Fruit fly (Drosophila melanogaster) whole organism, embryonic: Measurements from ENCODE around the gene Liprin-alpha.

Source experiments
- Aef1 ChIP-seq: fragments of 200-800 bp; sonication (Bioruptor generic); IDR thresholded peaks from 3 replicates; pipeline ENCODE4 v1.3.6; 2022; ENCODE audit warnings: missing biosample characterization, missing genetic modification characterization
- CG11456 ChIP-seq: fragments of 200-800 bp; sonication (Bioruptor generic); IDR thresholded peaks from 3 replicates; pipeline ENCODE4 v1.3.6; 2022; ENCODE audit warnings: missing biosample characterization, missing genetic modification characterization
- CG1233 ChIP-seq: fragments of 200-800 bp; sonication (Bioruptor generic); optimal IDR thresholded peaks from 4 replicates; lab custom pipeline; 2018; ENCODE audit warnings: missing biosample characterization, mild to moderate bottlenecking, missing genetic modification characterization
- CG13123 ChIP-seq: fragments of 200-800 bp; sonication (Bioruptor generic); optimal IDR thresholded peaks from 2 replicates; lab custom pipeline; 2016; ENCODE audit warnings: missing biosample characterization, missing genetic modification characterization
- CG13424 ChIP-seq: fragments of 200-800 bp; sonication (Bioruptor generic); optimal IDR thresholded peaks from 2 replicates; lab custom pipeline; 2019; ENCODE audit warnings: missing biosample characterization, mild to moderate bottlenecking, missing genetic modification characterization, moderate library complexity
- CG13775 ChIP-seq: fragments of 200-800 bp; sonication (Bioruptor generic); optimal IDR thresholded peaks from 3 replicates; lab custom pipeline; 2017; ENCODE audit warnings: missing biosample characterization, mild to moderate bottlenecking, missing genetic modification characterization
- CG14050 ChIP-seq: fragments of 200-800 bp; sonication (Bioruptor generic); IDR thresholded peaks from 3 replicates; pipeline ENCODE4 v1.3.6; 2022; ENCODE audit warnings: missing biosample characterization, missing genetic modification characterization
- CG14710 ChIP-seq: fragments of 200-800 bp; sonication (Bioruptor generic); optimal IDR thresholded peaks from 3 replicates; lab custom pipeline; 2019; ENCODE audit warnings: missing biosample characterization, mild to moderate bottlenecking, missing genetic modification characterization, moderate library complexity
- CG15514 ChIP-seq: fragments of 200-800 bp; sonication (Bioruptor generic); optimal IDR thresholded peaks from 3 replicates; lab custom pipeline; 2017; ENCODE audit warnings: missing biosample characterization, missing genetic modification characterization, mild to moderate bottlenecking, moderate library complexity, missing genetic modification reagents
- CG17328 ChIP-seq: fragments of 200-800 bp; sonication (Bioruptor generic); IDR thresholded peaks from 2 replicates; pipeline ENCODE4 v1.3.6; 2022; ENCODE audit warnings: missing biosample characterization, missing genetic modification characterization
- CG18619 ChIP-seq: fragments of 200-800 bp; sonication (Bioruptor generic); optimal IDR thresholded peaks from 3 replicates; lab custom pipeline; 2017; ENCODE audit warnings: missing biosample characterization, mild to moderate bottlenecking, missing genetic modification characterization
- CG18764 ChIP-seq: fragments of 200-800 bp; sonication (Bioruptor generic); optimal IDR thresholded peaks from 3 replicates; lab custom pipeline; 2016; ENCODE audit warnings: missing biosample characterization, missing genetic modification characterization
- CG2889 ChIP-seq: fragments of 200-800 bp; sonication (Bioruptor generic); IDR thresholded peaks from 3 replicates; pipeline ENCODE4 v1.3.6; 2022; ENCODE audit warnings: missing biosample characterization, missing genetic modification characterization
- CG32772 ChIP-seq: fragments of 200-800 bp; sonication (Bioruptor generic); IDR thresholded peaks from 2 replicates; pipeline ENCODE4 v1.3.6; 2022; ENCODE audit warnings: missing biosample characterization, missing genetic modification characterization
- CG6175 ChIP-seq: fragments of 200-800 bp; sonication (Bioruptor generic); IDR thresholded peaks from 3 replicates; pipeline ENCODE4 v1.3.6; 2022; ENCODE audit warnings: missing biosample characterization, missing genetic modification characterization
- CG6689 ChIP-seq: fragments of 200-800 bp; sonication (Bioruptor generic); IDR thresholded peaks from 2 replicates; pipeline ENCODE4 v1.3.6; 2022; ENCODE audit warnings: missing biosample characterization, missing genetic modification characterization
- CG7372 ChIP-seq: fragments of 200-800 bp; sonication (Bioruptor generic); IDR thresholded peaks from 2 replicates; pipeline ENCODE4 v1.3.6; 2022; ENCODE audit warnings: missing biosample characterization, missing genetic modification characterization
- CG7928 ChIP-seq: fragments of 200-800 bp; sonication (Bioruptor generic); optimal IDR thresholded peaks from 2 replicates; lab custom pipeline; 2017; ENCODE audit warnings: missing biosample characterization, mild to moderate bottlenecking, missing genetic modification characterization
- CG8924 ChIP-seq: fragments of 200-800 bp; optimal IDR thresholded peaks from 3 replicates; lab custom pipeline; 2019; ENCODE audit warnings: missing biosample characterization, mild to moderate bottlenecking, missing genetic modification characterization, moderate library complexity
- CG9215 ChIP-seq: fragments of 200-800 bp; sonication (Bioruptor generic); IDR thresholded peaks from 2 replicates; pipeline ENCODE4 v1.3.6; 2022; ENCODE audit warnings: missing biosample characterization, missing genetic modification characterization
- CoRest ChIP-seq: fragments of 200-800 bp; sonication (Bioruptor generic); optimal IDR thresholded peaks from 3 replicates; lab custom pipeline; 2018; ENCODE audit warnings: missing biosample characterization, mild to moderate bottlenecking, missing genetic modification characterization, moderate library complexity
- E2f2 ChIP-seq: fragments of 200-800 bp; sonication (Bioruptor generic); IDR thresholded peaks from 2 replicates; pipeline ENCODE4 v1.3.6; 2022; ENCODE audit warnings: missing biosample characterization, missing genetic modification characterization
- ERR ChIP-seq: fragments of 200-800 bp; sonication (Bioruptor generic); optimal IDR thresholded peaks from 2 replicates; lab custom pipeline; 2016; ENCODE audit warnings: missing biosample characterization, missing genetic modification characterization
- Eip74EF ChIP-seq, 2 experiments: fragments of 200-800 bp in 1 of 2; fragments of >200 bp in 1 of 2; sonication (Bioruptor generic) in 1 of 2; optimal IDR thresholded peaks; 2 replicates each; lab custom pipeline; 2017 to 2019; ENCODE audit warnings: missing biosample characterization in 2 of 2, missing genetic modification characterization in 2 of 2, mild to moderate bottlenecking in 1 of 2, moderate library complexity in 1 of 2
- HHEX ChIP-seq: fragments of 200-800 bp; sonication (Bioruptor generic); optimal IDR thresholded peaks from 3 replicates; lab custom pipeline; 2017; ENCODE audit warnings: missing biosample characterization, mild to moderate bottlenecking, missing genetic modification characterization, missing genetic modification reagents
- Pdp1 ChIP-seq, 2 experiments: fragments of 200-800 bp; sonication (Bioruptor generic); optimal IDR thresholded peaks; 3 replicates each; lab custom pipeline; 2016; ENCODE audit warnings: missing biosample characterization in 2 of 2, missing genetic modification characterization in 2 of 2, mild to moderate bottlenecking in 1 of 2, moderate library complexity in 1 of 2
- Rfx ChIP-seq: fragments of 200-800 bp; sonication (Bioruptor generic); IDR thresholded peaks from 2 replicates; pipeline ENCODE4 v1.3.6; 2022; ENCODE audit warnings: missing biosample characterization, missing genetic modification characterization
- Rx ChIP-seq: fragments of 200-800 bp; sonication (Bioruptor generic); IDR thresholded peaks from 2 replicates; pipeline ENCODE4 v1.3.6; 2022; ENCODE audit warnings: missing biosample characterization, missing genetic modification characterization
- Spps ChIP-seq: fragments of 200-800 bp; sonication (Bioruptor generic); optimal IDR thresholded peaks from 2 replicates; lab custom pipeline; 2018; ENCODE audit warnings: missing biosample characterization, mild to moderate bottlenecking, missing genetic modification characterization
- Trl ChIP-seq, 3 experiments: fragments of >200 bp in 2 of 3; fragments of 200-800 bp in 1 of 3; sonication (Bioruptor generic) in 1 of 3; optimal IDR thresholded peaks; 2 replicates in 1 of 3; 3 replicates in 2 of 3; lab custom pipeline; 2016 to 2017; ENCODE audit warnings: missing biosample characterization in 1 of 3, missing genetic modification characterization in 1 of 3
- al ChIP-seq: fragments of 200-800 bp; sonication (Bioruptor generic); IDR thresholded peaks from 2 replicates; pipeline ENCODE4 v1.3.6; 2022; ENCODE audit warnings: missing biosample characterization, missing genetic modification characterization
- bab2 ChIP-seq: fragments of 200-800 bp; sonication (Bioruptor generic); optimal IDR thresholded peaks from 2 replicates; lab custom pipeline; 2016; ENCODE audit warnings: missing biosample characterization, missing genetic modification characterization
- bcd ChIP-seq: fragments of 200-800 bp; sonication (Bioruptor generic); optimal IDR thresholded peaks from 2 replicates; lab custom pipeline; 2017; ENCODE audit warnings: missing biosample characterization, mild to moderate bottlenecking, missing genetic modification characterization
- bowl ChIP-seq: fragments of 200-800 bp; sonication (Bioruptor generic); IDR thresholded peaks from 2 replicates; pipeline ENCODE4 v1.3.6; 2022; ENCODE audit warnings: missing biosample characterization, missing genetic modification characterization
- dpn ChIP-seq, 2 experiments: fragments of 200-800 bp; sonication (Bioruptor generic); optimal IDR thresholded peaks; 3 replicates each; lab custom pipeline; 2016; ENCODE audit warnings: missing biosample characterization in 2 of 2, missing genetic modification characterization in 2 of 2
- dysf ChIP-seq: fragments of 200-800 bp; sonication (Bioruptor generic); IDR thresholded peaks from 3 replicates; pipeline ENCODE4 v1.3.6; 2022; ENCODE audit warnings: missing biosample characterization, missing genetic modification characterization
- esg ChIP-seq: fragments of 200-800 bp; sonication (Bioruptor generic); conservative IDR thresholded peaks from 2 replicates; pipeline ENCODE4 v1.3.6; 2022; ENCODE audit warnings: missing biosample characterization, missing genetic modification characterization
- grau ChIP-seq: fragments of 200-800 bp; optimal IDR thresholded peaks from 3 replicates; lab custom pipeline; 2019; ENCODE audit warnings: missing biosample characterization, mild to moderate bottlenecking, missing genetic modification characterization, moderate library complexity
- kah ChIP-seq: fragments of 200-800 bp; sonication (Bioruptor generic); optimal IDR thresholded peaks from 2 replicates; lab custom pipeline; 2018; ENCODE audit warnings: missing biosample characterization, mild to moderate bottlenecking, missing genetic modification characterization
- ken ChIP-seq: fragments of 200-800 bp; sonication (Bioruptor generic); IDR thresholded peaks from 3 replicates; pipeline ENCODE4 v1.3.6; 2022; ENCODE audit warnings: missing biosample characterization, missing genetic modification characterization
- peb ChIP-seq: fragments of 200-800 bp; sonication (Bioruptor generic); IDR thresholded peaks from 2 replicates; pipeline ENCODE4 v1.3.6; 2022; ENCODE audit warnings: missing biosample characterization, missing genetic modification characterization
- pum ChIP-seq: fragments of 200-800 bp; sonication (Bioruptor generic); optimal IDR thresholded peaks from 2 replicates; lab custom pipeline; 2016; ENCODE audit warnings: missing biosample characterization, missing genetic modification characterization
- ro ChIP-seq: fragments of 200-800 bp; sonication (Bioruptor generic); IDR thresholded peaks from 2 replicates; pipeline ENCODE4 v1.3.6; 2022; ENCODE audit warnings: missing biosample characterization, missing genetic modification characterization
- so ChIP-seq: fragments of 200-800 bp; sonication (Bioruptor generic); IDR thresholded peaks from 3 replicates; pipeline ENCODE4 v1.3.6; 2022; ENCODE audit warnings: missing biosample characterization, missing genetic modification characterization
- sob ChIP-seq: fragments of 200-800 bp; sonication (Bioruptor generic); IDR thresholded peaks from 2 replicates; pipeline ENCODE4 v1.3.6; 2022; ENCODE audit warnings: missing biosample characterization, missing genetic modification characterization
- sug ChIP-seq: fragments of 200-800 bp; optimal IDR thresholded peaks from 2 replicates; lab custom pipeline; 2019; ENCODE audit warnings: missing biosample characterization, mild to moderate bottlenecking, missing genetic modification characterization, moderate library complexity
- tin ChIP-seq: fragments of 200-800 bp; sonication (Bioruptor generic); optimal IDR thresholded peaks from 3 replicates; lab custom pipeline; 2016; ENCODE audit warnings: missing biosample characterization, missing genetic modification characterization
- tll ChIP-seq, 2 experiments: fragments of 200-800 bp in 1 of 2; fragments of >200 bp in 1 of 2; sonication (Bioruptor generic) in 1 of 2; optimal IDR thresholded peaks; 2 replicates each; lab custom pipeline; 2017 to 2019; ENCODE audit warnings: missing biosample characterization in 2 of 2, missing genetic modification characterization in 2 of 2, mild to moderate bottlenecking in 1 of 2, moderate library complexity in 1 of 2
- trem ChIP-seq: fragments of 200-800 bp; optimal IDR thresholded peaks from 3 replicates; lab custom pipeline; 2019; ENCODE audit warnings: missing biosample characterization, mild to moderate bottlenecking, missing genetic modification characterization, moderate library complexity
- ttk ChIP-seq: fragments of 200-800 bp; sonication (Bioruptor generic); IDR thresholded peaks from 2 replicates; pipeline ENCODE4 v2.1.2; 2022; ENCODE audit warnings: missing biosample characterization, missing genetic modification characterization

Liprin-alpha gene

dm6 chr2L:6698387-6698786, 25.3 kb upstream of the Liprin-alpha start (continued):
- TF ChIP-seq CG7372 (GFP tag; lab: Robert Waterston, UW) = 0 out of 2 replicates have a peak, but pooled peaks have one; percentile 43
- TF ChIP-seq tin (GFP tag; lab: Kevin White, UChicago) = peak; percentile 19
- no peak for TF ChIP-seq sug (tag; lab: Kevin White, UChicago)
- no peak for TF ChIP-seq ro (GFP tag; lab: Robert Waterston, UW)
- TF ChIP-seq ERR = no peak
- TF ChIP-seq CG9215 (GFP tag; lab: Robert Waterston, UW) = no peak
- TF ChIP-seq CG18764 (GFP tag; lab: Kevin White, UChicago) = peak; percentile 7
- TF ChIP-seq trem (tag; lab: Kevin White, UChicago) = peak; percentile 4
- TF ChIP-seq E2f2 = peak; percentile 29; the same call in 1 of the 2 replicates
- peak; percentile 29 for TF ChIP-seq CG14710 (tag; lab: Kevin White, UChicago)
- peak; percentile 67 for TF ChIP-seq dysf (GFP tag; lab: Robert Waterston, UW)
- TF ChIP-seq al (GFP tag; lab: Robert Waterston, UW) = no peak
- TF ChIP-seq CG18619 = peak; percentile 15
- TF ChIP-seq Rx (GFP tag; lab: Robert Waterston, UW) = peak; percentile 33; the same call in 1 of the 2 replicates
- TF ChIP-seq ken (GFP tag; lab: Robert Waterston, UW) = peak; percentile 33; the same call in 1 of the 3 replicates
- no peak for TF ChIP-seq so (GFP tag; lab: Robert Waterston, UW)
- no peak for TF ChIP-seq Eip74EF (GFP tag; optimal IDR thresholded peaks at IDR 0.05; lab: Kevin White, UChicago)
- TF ChIP-seq CG32772 (GFP tag; lab: Robert Waterston, UW) = peak; percentile 27; the same call in 1 of the 2 replicates
- TF ChIP-seq bcd (GFP tag; lab: Kevin White, UChicago) = peak; percentile 18
- peak; percentile 47 for TF ChIP-seq CG1233 (GFP tag; lab: Kevin White, UChicago)
- TF ChIP-seq bowl (GFP tag; lab: Robert Waterston, UW) = no peak
- no peak for TF ChIP-seq Spps (tag; lab: Kevin White, UChicago)
- TF ChIP-seq bab2 = peak; percentile 8
- TF ChIP-seq tll (GFP tag; optimal IDR thresholded peaks at IDR 0.05; lab: Kevin White, UChicago) = no peak
- peak; percentile 2 for TF ChIP-seq CG13123 (GFP tag; lab: Kevin White, UChicago)
- peak; percentile 38 for TF ChIP-seq pum (GFP tag; lab: Kevin White, UChicago)
- peak; percentile 75 for TF ChIP-seq CG17328 (GFP tag; lab: Robert Waterston, UW)
- TF ChIP-seq ttk (GFP tag; lab: Robert Waterston, UW) = peak; percentile 42
- peak; percentile 54; the same call in 2 of the 3 replicates for TF ChIP-seq Aef1
- TF ChIP-seq CG7928 (GFP tag; lab: Kevin White, UChicago) = no peak
- 0 out of 3 replicates have a peak, but pooled peaks have one; percentile 32 for TF ChIP-seq CG11456 (GFP tag; lab: Robert Waterston, UW)
- peak; percentile 26 for TF ChIP-seq CG13775 (GFP tag; lab: Kevin White, UChicago)
- peak; percentile 50 for TF ChIP-seq grau (tag; lab: Kevin White, UChicago)
- peak; percentile 13 to 39 for TF ChIP-seq Pdp1 (GFP tag; optimal IDR thresholded peaks at IDR 0.05; lab: Kevin White, UChicago)
- peak; percentile 43; the same call in 1 of the 2 replicates for TF ChIP-seq CG6689
- TF ChIP-seq dpn (GFP tag; optimal IDR thresholded peaks at IDR 0.05; lab: Kevin White, UChicago) = peak in 1 of 2 experiments; percentile 59
- TF ChIP-seq CG2889 = peak; percentile 51; the same call in 1 of the 3 replicates
- TF ChIP-seq CG13424 (tag; lab: Kevin White, UChicago) = peak; percentile 35
- TF ChIP-seq CG6175 (GFP tag; lab: Robert Waterston, UW) = 0 out of 3 replicates have a peak, but pooled peaks have one; percentile 20
- no peak for TF ChIP-seq CG15514 (GFP tag; lab: Kevin White, UChicago)
- peak; percentile 54 for TF ChIP-seq esg (GFP tag; lab: Robert Waterston, UW)
- TF ChIP-seq CoRest = peak; percentile 9
- no peak for TF ChIP-seq Trl (optimal IDR thresholded peaks at IDR 0.05; lab: Kevin White, UChicago)
- TF ChIP-seq Trl (GFP tag; optimal IDR thresholded peaks at IDR 0.05; lab: Kevin White, UChicago) = no peak
- TF ChIP-seq HHEX (GFP tag; lab: Kevin White, UChicago) = peak; percentile 6
- TF ChIP-seq peb (GFP tag; lab: Robert Waterston, UW) = no peak
- TF ChIP-seq kah (GFP tag; lab: Kevin White, UChicago) = no peak
- TF ChIP-seq Rfx (GFP tag; lab: Robert Waterston, UW) = peak; percentile 64
- peak; percentile 40; the same call in 1 of the 3 replicates for TF ChIP-seq CG14050 (GFP tag; lab: Robert Waterston, UW)
- peak; percentile 50 for TF ChIP-seq CG8924 (tag; lab: Kevin White, UChicago)
- peak; percentile 60; the same call in 1 of the 2 replicates for TF ChIP-seq sob (GFP tag; lab: Robert Waterston, UW)
